Worm (Caenorhabditis elegans) whole organism, L2 larva: ENCODE results near the gene F59A7.2.

Source experiments
- Y55F3AM.14 ChIP-seq: fragments of 200-800 bp; sonication (Bioruptor generic); optimal IDR thresholded peaks from 2 replicates; lab custom pipeline; 2018; ENCODE audit warnings: mild to moderate bottlenecking, missing genetic modification characterization, missing compliant biosample characterization
- ceh-16 ChIP-seq: fragments of 150-350 bp; optimal IDR thresholded peaks from 2 replicates; lab custom pipeline; 2014; ENCODE audit warnings: missing biosample characterization, missing genetic modification characterization
- lin-39 ChIP-seq: fragments of 150-350 bp; optimal IDR thresholded peaks from 2 replicates; lab custom pipeline; 2014; ENCODE audit warnings: missing biosample characterization, missing genetic modification reagents, missing genetic modification characterization
- mbf-1 ChIP-seq: sonication (generic microtip); optimal IDR thresholded peaks from 2 replicates; lab custom pipeline; 2017; ENCODE audit warnings: missing biosample characterization, missing genetic modification characterization
- mdl-1 ChIP-seq, 2 experiments: fragments of 150-350 bp in 1 of 2; sonication (generic microtip) in 1 of 2; optimal IDR thresholded peaks; 2 replicates each; lab custom pipeline; 2017; ENCODE audit warnings: missing biosample characterization in 2 of 2, missing genetic modification characterization in 2 of 2
- nhr-11 ChIP-seq: fragments of 150-350 bp; optimal IDR thresholded peaks from 2 replicates; lab custom pipeline; 2014; ENCODE audit warnings: missing biosample characterization, missing genetic modification characterization
- nhr-77 ChIP-seq: fragments of 150-350 bp; optimal IDR thresholded peaks from 2 replicates; lab custom pipeline; 2014; ENCODE audit warnings: missing biosample characterization, missing genetic modification characterization
- sem-4 ChIP-seq: fragments of 150-350 bp; optimal IDR thresholded peaks from 2 replicates; lab custom pipeline; 2014; ENCODE audit warnings: missing biosample characterization, missing genetic modification reagents, missing genetic modification characterization
- zag-1 ChIP-seq: fragments of 150-350 bp; optimal IDR thresholded peaks from 2 replicates; lab custom pipeline; 2014; ENCODE audit warnings: missing biosample characterization, missing genetic modification characterization
- ztf-11 ChIP-seq: sonication (generic microtip); optimal IDR thresholded peaks from 2 replicates; lab custom pipeline; 2017; ENCODE audit warnings: missing biosample characterization, missing genetic modification characterization
- ztf-4 ChIP-seq: fragments of 150-350 bp; optimal IDR thresholded peaks from 2 replicates; lab custom pipeline; 2014; ENCODE audit warnings: missing biosample characterization, missing genetic modification characterization

ce11 chrV:2053509-2053908 is 37.2 kb upstream of the F59A7.2 start, which contains the start of gene comt-5:
- TF ChIP-seq lin-39 (tag; lab: Kevin White, UChicago), result no peak
- TF ChIP-seq ztf-4 (tag; lab: Kevin White, UChicago), result no peak
- no peak for TF ChIP-seq zag-1 (tag; lab: Kevin White, UChicago)
- TF ChIP-seq nhr-11 (tag; lab: Kevin White, UChicago), result no peak
- TF ChIP-seq sem-4 (tag; lab: Kevin White, UChicago), result no peak
- no peak for TF ChIP-seq mbf-1 (tag; lab: Kevin White, UChicago)
- no peak for TF ChIP-seq ztf-11 (tag; lab: Kevin White, UChicago)
- TF ChIP-seq mdl-1 (tag; optimal IDR thresholded peaks at IDR 0.05; lab: Kevin White, UChicago), result no peak
- TF ChIP-seq Y55F3AM.14 (GFP tag; lab: Kevin White, UChicago), result no peak
- no peak for TF ChIP-seq ceh-16 (tag; lab: Kevin White, UChicago)
- TF ChIP-seq nhr-77 (tag; lab: Kevin White, UChicago), result no peak
